Worm (Caenorhabditis elegans): ENCODE data around the gene C05C10.3.

ce11 chrII:9980077-9980631 lies 43.5 kb upstream of the C05C10.3 start, which contains the start of gene ZK892.6:
- TF ChIP-seq elt-1 (tag; optimal IDR thresholded peaks at IDR 0.05; ENCODE audit: borderline replicate concordance, insufficient read depth), result no peak
- TF ChIP-seq snpc-4 (tag; optimal IDR thresholded peaks at IDR 0.05), result no peak
- no peak for TF ChIP-seq M03D4.4 (tag; optimal IDR thresholded peaks at IDR 0.05)
- TF ChIP-seq blmp-1 (tag; optimal IDR thresholded peaks at IDR 0.05), result no peak
- no peak for TF ChIP-seq unc-62 (GFP tag; optimal IDR thresholded peaks at IDR 0.05)
- TF ChIP-seq nhr-12 (tag; optimal IDR thresholded peaks at IDR 0.05), result no peak
- no peak for TF ChIP-seq hlh-1 (tag; optimal IDR thresholded peaks at IDR 0.05)
- no peak for TF ChIP-seq mab-5 (tag; optimal IDR thresholded peaks at IDR 0.05)
- TF ChIP-seq unc-120 (tag; optimal IDR thresholded peaks at IDR 0.05; ENCODE audit: poor library complexity, severe bottlenecking), result no peak
- no peak for TF ChIP-seq ham-2 (GFP tag; optimal IDR thresholded peaks at IDR 0.05)
- TF ChIP-seq mep-1 (tag; optimal IDR thresholded peaks at IDR 0.05), result no peak
- TF ChIP-seq unc-39 (tag; optimal IDR thresholded peaks at IDR 0.05), result no peak
- no peak for TF ChIP-seq sem-2 (GFP tag; optimal IDR thresholded peaks at IDR 0.05)

Data from whole organism, mixed stage, embryonic.